In genomic region chr2L:11268933-11269631, dm6 we compare ENCODE assay signal across 1 fruit fly cellular context.
A peak's percentile ranks its signal among the peaks of the same experiment; 100 is the strongest.
TF ChIP-seq lines count a peak whose summit lies in the region.

Gene cmet (minus strand): TSS chr2L:11269002.

TF ChIP-seq in whole organism, embryonic, 481 proteins besides CTCF, POLR2A, EP300 and RAD21 (continued from another document):
- TF ChIP-seq CG32532 (GFP tag; IDR thresholded peaks at IDR 0.05; lab: Robert Waterston, UW) (peak; percentile 71), bbx (GFP tag; IDR thresholded peaks at IDR 0.05; lab: Robert Waterston, UW; ENCODE audit: partially characterized antibody) (peak; percentile 98), CG4820 (GFP tag; optimal IDR thresholded peaks at IDR 0.05; lab: Kevin White, UChicago) (peak; percentile 60), mam (GFP tag; optimal IDR thresholded peaks at IDR 0.05; lab: Kevin White, UChicago) (peak; percentile 78), CG2116 (GFP tag; optimal IDR thresholded peaks at IDR 0.05; lab: Kevin White, UChicago) (peak; percentile 98), hb (GFP tag; IDR thresholded peaks at IDR 0.05; lab: Robert Waterston, UW; ENCODE audit: partially characterized antibody) (peak; percentile 96), vvl (GFP tag; IDR thresholded peaks at IDR 0.05; lab: Robert Waterston, UW) (peak; percentile 72), Six4 (GFP tag; optimal IDR thresholded peaks at IDR 0.05; lab: Kevin White, UChicago) (peak; percentile 45), Ets65A (GFP tag; lab: Kevin White, UChicago) (peak; percentile 95), CG9932 (GFP tag; IDR thresholded peaks at IDR 0.05; lab: Robert Waterston, UW) (peak; percentile 75), ci (GFP tag; IDR thresholded peaks at IDR 0.05; lab: Robert Waterston, UW) (peak; percentile 68; the same call in 2 of the 3 replicates), btn (GFP tag; optimal IDR thresholded peaks at IDR 0.05; lab: Kevin White, UChicago) (no peak), CHES-1-like (GFP tag; optimal IDR thresholded peaks at IDR 0.05; lab: Kevin White, UChicago) (peak; percentile 73), lilli (GFP tag; optimal IDR thresholded peaks at IDR 0.05; lab: Kevin White, UChicago) (peak; percentile 79), CG14710 (tag; optimal IDR thresholded peaks at IDR 0.05; lab: Kevin White, UChicago) (peak; percentile 70), Doc2 (GFP tag; IDR thresholded peaks at IDR 0.05; lab: Robert Waterston, UW) (no peak), H15 (GFP tag; IDR thresholded peaks at IDR 0.05; lab: Robert Waterston, UW) (peak; percentile 28; the same call in 1 of the 3 replicates), CG11696 (GFP tag; IDR thresholded peaks at IDR 0.05; lab: Robert Waterston, UW) (no peak), D (optimal IDR thresholded peaks at IDR 0.05; lab: Kevin White, UChicago) (no peak), D (GFP tag; optimal IDR thresholded peaks at IDR 0.05; lab: Kevin White, UChicago) (no peak), Dbx (GFP tag; IDR thresholded peaks at IDR 0.05; lab: Robert Waterston, UW) (0 out of 3 replicates have a peak, but pooled peaks have one; percentile 30), ftz-f1 (GFP tag; optimal IDR thresholded peaks at IDR 0.05; lab: Kevin White, UChicago) (no peak), CG1647 (GFP tag; optimal IDR thresholded peaks at IDR 0.05; lab: Kevin White, UChicago) (peak; percentile 50), tup (GFP tag; optimal IDR thresholded peaks at IDR 0.05; lab: Kevin White, UChicago) (no peak), rib (GFP tag; IDR thresholded peaks at IDR 0.05; lab: Robert Waterston, UW) (no peak), tna (GFP tag; IDR thresholded peaks at IDR 0.05; lab: Robert Waterston, UW; ENCODE audit: partially characterized antibody) (peak; percentile 98), CG5245 (GFP tag; optimal IDR thresholded peaks at IDR 0.05; lab: Kevin White, UChicago) (peak; percentile 5), CG6854 (GFP tag; optimal IDR thresholded peaks at IDR 0.05; lab: Kevin White, UChicago) (no peak), CG3065 (GFP tag; optimal IDR thresholded peaks at IDR 0.05; lab: Kevin White, UChicago) (peak; percentile 27), Blimp-1 (GFP tag; optimal IDR thresholded peaks at IDR 0.05; lab: Kevin White, UChicago) (no peak), cg (GFP tag; optimal IDR thresholded peaks at IDR 0.05; lab: Kevin White, UChicago) (no peak), CG6813 (GFP tag; optimal IDR thresholded peaks at IDR 0.05; lab: Kevin White, UChicago) (no peak), CG1529 (GFP tag; optimal IDR thresholded peaks at IDR 0.05; lab: Kevin White, UChicago) (no peak), BEAF-32 (GFP tag; optimal IDR thresholded peaks at IDR 0.05; lab: Kevin White, UChicago) (peak; percentile 81), B-H2 (GFP tag; optimal IDR thresholded peaks at IDR 0.05; lab: Kevin White, UChicago) (peak; percentile 12), Dad (GFP tag; optimal IDR thresholded peaks at IDR 0.05; lab: Kevin White, UChicago) (peak; percentile 70), CG33213 (GFP tag; optimal IDR thresholded peaks at IDR 0.05; lab: Kevin White, UChicago) (peak; percentile 72), psq (GFP tag; optimal IDR thresholded peaks at IDR 0.05; lab: Kevin White, UChicago) (no peak), CG16813 (GFP tag; IDR thresholded peaks at IDR 0.05; lab: Robert Waterston, UW; ENCODE audit: partially characterized antibody) (peak; percentile 92), CG14014 (GFP tag; IDR thresholded peaks at IDR 0.05; lab: Robert Waterston, UW) (no peak), Kr (GFP tag; optimal IDR thresholded peaks at IDR 0.05; lab: Kevin White, UChicago) (no peak), CG10209 (GFP tag; optimal IDR thresholded peaks at IDR 0.05; lab: Kevin White, UChicago) (peak; percentile 42), zen2 (GFP tag; IDR thresholded peaks at IDR 0.05; lab: Robert Waterston, UW; ENCODE audit: partially characterized antibody) (peak; percentile 85), Sry-β (GFP tag; optimal IDR thresholded peaks at IDR 0.05; lab: Kevin White, UChicago) (no peak), sug (tag; optimal IDR thresholded peaks at IDR 0.05; lab: Kevin White, UChicago) (no peak), Xbp1 (GFP tag; optimal IDR thresholded peaks at IDR 0.05; lab: Kevin White, UChicago) (peak; percentile 68), CG16863 (GFP tag; optimal IDR thresholded peaks at IDR 0.05; lab: Kevin White, UChicago) (peak; percentile 31), Dll (GFP tag; IDR thresholded peaks at IDR 0.05; lab: Robert Waterston, UW; ENCODE audit: partially characterized antibody) (peak; percentile 82), hbn (GFP tag; IDR thresholded peaks at IDR 0.05; lab: Robert Waterston, UW; ENCODE audit: partially characterized antibody) (peak; percentile 78), Awh (GFP tag; IDR thresholded peaks at IDR 0.05; lab: Robert Waterston, UW) (no peak), CG30403 (GFP tag; optimal IDR thresholded peaks at IDR 0.05; lab: Kevin White, UChicago) (peak; percentile 72), zfh2 (GFP tag; optimal IDR thresholded peaks at IDR 0.05; lab: Kevin White, UChicago) (peak; percentile 74), Dek (tag; optimal IDR thresholded peaks at IDR 0.05; lab: Kevin White, UChicago) (peak; percentile 18), wdn (GFP tag; IDR thresholded peaks at IDR 0.05; lab: Robert Waterston, UW) (peak; percentile 55), ken (GFP tag; IDR thresholded peaks at IDR 0.05; lab: Robert Waterston, UW) (peak; percentile 52; the same call in 1 of the 3 replicates), wor (GFP tag; IDR thresholded peaks at IDR 0.05; lab: Robert Waterston, UW) (no peak), Fer2 (tag; optimal IDR thresholded peaks at IDR 0.05; lab: Kevin White, UChicago) (peak; percentile 46), NC2β (GFP tag; optimal IDR thresholded peaks at IDR 0.05; lab: Kevin White, UChicago) (peak; percentile 52), CG13296 (GFP tag; optimal IDR thresholded peaks at IDR 0.05; lab: Kevin White, UChicago) (no peak), Ptx1 (GFP tag; IDR thresholded peaks at IDR 0.05; lab: Robert Waterston, UW) (peak; percentile 25), vnd (GFP tag; IDR thresholded peaks at IDR 0.05; lab: Robert Waterston, UW; ENCODE audit: partially characterized antibody) (peak; percentile 88), Dip3 (GFP tag; optimal IDR thresholded peaks at IDR 0.05; lab: Kevin White, UChicago) (peak; percentile 39), phol (tag; optimal IDR thresholded peaks at IDR 0.05; lab: Kevin White, UChicago) (peak; percentile 60), CG42726 (GFP tag; IDR thresholded peaks at IDR 0.05; lab: Robert Waterston, UW; ENCODE audit: partially characterized antibody) (peak; percentile 79), BtbVII (GFP tag; optimal IDR thresholded peaks at IDR 0.05; lab: Kevin White, UChicago) (no peak), tio (GFP tag; optimal IDR thresholded peaks at IDR 0.05; lab: Kevin White, UChicago) (peak; percentile 50), CG2875 (GFP tag; optimal IDR thresholded peaks at IDR 0.05; lab: Kevin White, UChicago) (no peak), pan (optimal IDR thresholded peaks at IDR 0.05; lab: Kevin White, UChicago) (no peak), pan (GFP tag; optimal IDR thresholded peaks at IDR 0.05 in 1 of 2, IDR thresholded peaks at IDR 0.05 in 1 of 2) (peak in 1 of 2 experiments; percentile 9), Xrp1 (GFP tag; IDR thresholded peaks at IDR 0.05; lab: Robert Waterston, UW) (no peak; the same call in 1 of the 2 replicates), CG18476 (GFP tag; optimal IDR thresholded peaks at IDR 0.05; lab: Kevin White, UChicago) (peak; percentile 15), CG6791 (GFP tag; IDR thresholded peaks at IDR 0.05; lab: Robert Waterston, UW; ENCODE audit: partially characterized antibody) (peak; percentile 98), Hsf (GFP tag; optimal IDR thresholded peaks at IDR 0.05; lab: Kevin White, UChicago) (peak; percentile 60), crol (GFP tag; IDR thresholded peaks at IDR 0.05; lab: Robert Waterston, UW) (no peak), D19B (GFP tag; optimal IDR thresholded peaks at IDR 0.05; lab: Kevin White, UChicago) (no peak), sima (GFP tag; optimal IDR thresholded peaks at IDR 0.05; lab: Kevin White, UChicago) (no peak), CkIIα-i1 (GFP tag; IDR thresholded peaks at IDR 0.05; lab: Robert Waterston, UW) (no peak), dm (GFP tag; optimal IDR thresholded peaks at IDR 0.05; lab: Kevin White, UChicago) (peak; percentile 61), CG1233 (GFP tag; optimal IDR thresholded peaks at IDR 0.05; lab: Kevin White, UChicago) (peak; percentile 27), pnt (GFP tag; optimal IDR thresholded peaks at IDR 0.05; lab: Kevin White, UChicago) (peak; percentile 60), pum (GFP tag; optimal IDR thresholded peaks at IDR 0.05; lab: Kevin White, UChicago) (peak; percentile 62), Nf-YC (tag; optimal IDR thresholded peaks at IDR 0.05; lab: Kevin White, UChicago) (no peak), CG17186 (GFP tag; optimal IDR thresholded peaks at IDR 0.05; lab: Kevin White, UChicago) (peak; percentile 23)
